Worm (Caenorhabditis elegans) whole organism, young adult: ENCODE data around the gene pot-1.
A peak's percentile ranks its signal among the peaks of the same experiment; 100 is the strongest.

Source experiments
- B0336.3 ChIP-seq: fragments of 200-800 bp; sonication (Bioruptor generic); IDR thresholded peaks from 2 replicates; pipeline ENCODE4 v1.3.6; 2022; ENCODE audit warnings: missing genetic modification characterization, missing compliant biosample characterization
- C17E4.6 ChIP-seq: fragments of 200-800 bp; sonication (Bioruptor generic); IDR thresholded peaks from 2 replicates; pipeline ENCODE4 v1.3.6; 2022; ENCODE audit warnings: missing genetic modification reagents, missing genetic modification characterization, missing compliant biosample characterization
- D2030.7 ChIP-seq: fragments of 200-800 bp; sonication (Bioruptor generic); IDR thresholded peaks from 2 replicates; pipeline ENCODE4 v1.3.6; 2022; ENCODE audit warnings: missing genetic modification reagents, missing genetic modification characterization, missing compliant biosample characterization
- F33H1.4 ChIP-seq: fragments of 200-800 bp; sonication (Bioruptor generic); IDR thresholded peaks from 2 replicates; pipeline ENCODE4 v1.3.6; 2022; ENCODE audit warnings: missing genetic modification reagents, missing genetic modification characterization, missing compliant biosample characterization
- F37B4.10 ChIP-seq: fragments of 200-800 bp; sonication (Bioruptor generic); IDR thresholded peaks from 2 replicates; pipeline ENCODE4 v1.3.6; 2022; ENCODE audit warnings: missing genetic modification characterization, missing compliant biosample characterization
- F39B2.1 ChIP-seq: fragments of 200-800 bp; sonication (Bioruptor generic); IDR thresholded peaks from 2 replicates; pipeline ENCODE4 v1.3.6; 2022; ENCODE audit warnings: missing genetic modification reagents, missing genetic modification characterization, missing compliant biosample characterization
- F52B5.7 ChIP-seq: sonication (generic microtip); optimal IDR thresholded peaks from 2 replicates; lab custom pipeline; 2016; ENCODE audit warnings: mild to moderate bottlenecking, missing genetic modification characterization, missing compliant biosample characterization
- F55B11.4 ChIP-seq: sonication (generic microtip); optimal IDR thresholded peaks from 2 replicates; lab custom pipeline; 2016; ENCODE audit warnings: missing compliant biosample characterization, missing genetic modification characterization, borderline replicate concordance; ENCODE audit not compliant: insufficient read depth
- F57A8.1 ChIP-seq: fragments of 200-800 bp; sonication (Bioruptor generic); optimal IDR thresholded peaks from 2 replicates; lab custom pipeline; 2018; ENCODE audit warnings: mild to moderate bottlenecking, missing genetic modification characterization, moderate library complexity, missing compliant biosample characterization
- K11D2.4 ChIP-seq: fragments of 200-800 bp; sonication (Bioruptor generic); IDR thresholded peaks from 2 replicates; pipeline ENCODE4 v1.3.6; 2022; ENCODE audit warnings: missing genetic modification reagents, missing genetic modification characterization, missing compliant biosample characterization
- K12H6.12 ChIP-seq: fragments of 200-800 bp; sonication (Bioruptor generic); optimal IDR thresholded peaks from 2 replicates; lab custom pipeline; 2018; ENCODE audit warnings: mild to moderate bottlenecking, missing genetic modification characterization, missing compliant biosample characterization
- T26A5.8 ChIP-seq: sonication (generic microtip); optimal IDR thresholded peaks from 2 replicates; lab custom pipeline; 2016; ENCODE audit warnings: missing genetic modification characterization, missing compliant biosample characterization
- Y79H2A.3 ChIP-seq: fragments of 200-800 bp; sonication (Bioruptor generic); conservative IDR thresholded peaks from 2 replicates; pipeline ENCODE4 v1.3.6; 2022; ENCODE audit warnings: missing genetic modification reagents, missing genetic modification characterization, missing compliant biosample characterization
- akir-1 ChIP-seq: fragments of 200-800 bp; sonication (Bioruptor generic); optimal IDR thresholded peaks from 2 replicates; lab custom pipeline; 2018; ENCODE audit warnings: mild to moderate bottlenecking, missing genetic modification characterization, moderate library complexity, missing compliant biosample characterization
- atf-7 ChIP-seq: sonication (generic microtip); optimal IDR thresholded peaks from 2 replicates; lab custom pipeline; 2017; ENCODE audit warnings: mild to moderate bottlenecking, missing genetic modification characterization, missing compliant biosample characterization
- attf-3 ChIP-seq: fragments of 200-800 bp; sonication (Bioruptor generic); conservative IDR thresholded peaks from 2 replicates; pipeline ENCODE4 v1.3.6; 2022; ENCODE audit warnings: missing genetic modification reagents, missing genetic modification characterization, missing compliant biosample characterization
- attf-5 ChIP-seq: fragments of 200-800 bp; sonication (Bioruptor generic); optimal IDR thresholded peaks from 2 replicates; lab custom pipeline; 2018; ENCODE audit warnings: mild to moderate bottlenecking, missing genetic modification characterization, missing compliant biosample characterization
- cebp-1 ChIP-seq, 2 experiments: fragments of 200-800 bp in 1 of 2; sonication (Bioruptor generic) in 1 of 2; sonication (generic microtip) in 1 of 2; IDR thresholded peaks in 1 of 2; optimal IDR thresholded peaks in 1 of 2; 2 replicates each; pipeline versions ENCODE4 v1.3.6 to Lab custom; 2017 to 2022; ENCODE audit warnings: missing compliant biosample characterization in 2 of 2, missing genetic modification characterization in 2 of 2, mild to moderate bottlenecking in 1 of 2, missing genetic modification reagents in 1 of 2, moderate library complexity in 1 of 2
- ceh-100 ChIP-seq: fragments of 200-800 bp; sonication (Bioruptor generic); IDR thresholded peaks from 2 replicates; pipeline ENCODE4 v1.3.6; 2022; ENCODE audit warnings: missing genetic modification reagents, missing genetic modification characterization, missing compliant biosample characterization
- ceh-40 ChIP-seq: fragments of 200-800 bp; sonication (Bioruptor generic); IDR thresholded peaks from 2 replicates; pipeline ENCODE4 v1.3.6; 2022; ENCODE audit warnings: missing genetic modification characterization, missing compliant biosample characterization
- ceh-91 ChIP-seq: fragments of 200-800 bp; sonication (Bioruptor generic); IDR thresholded peaks from 2 replicates; pipeline ENCODE4 v1.3.6; 2022; ENCODE audit warnings: missing genetic modification reagents, missing genetic modification characterization, missing compliant biosample characterization
- dpff-1 ChIP-seq: sonication (generic microtip); optimal IDR thresholded peaks from 2 replicates; lab custom pipeline; 2017; ENCODE audit warnings: mild to moderate bottlenecking, missing genetic modification characterization, missing compliant biosample characterization
- efl-1 ChIP-seq: fragments of 150-350 bp; optimal IDR thresholded peaks from 2 replicates; lab custom pipeline; 2014; ENCODE audit warnings: missing biosample characterization, missing genetic modification reagents, missing genetic modification characterization
- egl-44 ChIP-seq: fragments of 200-800 bp; sonication (Bioruptor generic); IDR thresholded peaks from 2 replicates; pipeline ENCODE4 v1.3.6; 2022; ENCODE audit warnings: missing genetic modification reagents, missing genetic modification characterization, missing compliant biosample characterization
- ets-4 ChIP-seq: fragments of 200-800 bp; sonication (Bioruptor generic); optimal IDR thresholded peaks from 2 replicates; lab custom pipeline; 2018; ENCODE audit warnings: mild to moderate bottlenecking, missing genetic modification characterization, missing compliant biosample characterization
- hlh-12 ChIP-seq: sonication (generic microtip); optimal IDR thresholded peaks from 2 replicates; lab custom pipeline; 2016; ENCODE audit warnings: missing genetic modification characterization, missing compliant biosample characterization
- hmg-1.2 ChIP-seq: fragments of 200-800 bp; sonication (Bioruptor generic); IDR thresholded peaks from 2 replicates; pipeline ENCODE4 v1.3.6; 2022; ENCODE audit warnings: missing genetic modification reagents, missing genetic modification characterization, missing compliant biosample characterization
- hrde-1 ChIP-seq: sonication (generic microtip); optimal IDR thresholded peaks from 2 replicates; lab custom pipeline; 2016; ENCODE audit warnings: missing genetic modification characterization, mild to moderate bottlenecking, missing compliant biosample characterization, moderate library complexity, missing genotype, missing genetic modification reagents, borderline replicate concordance
- lsl-1 ChIP-seq: fragments of 200-800 bp; sonication (Bioruptor generic); optimal IDR thresholded peaks from 2 replicates; lab custom pipeline; 2018; ENCODE audit warnings: mild to moderate bottlenecking, missing genetic modification characterization, moderate library complexity, missing compliant biosample characterization
- madf-6 ChIP-seq: fragments of 200-800 bp; sonication (Bioruptor generic); IDR thresholded peaks from 2 replicates; pipeline ENCODE4 v1.3.6; 2022; ENCODE audit warnings: missing genetic modification reagents, missing genetic modification characterization, missing compliant biosample characterization
- mel-28 ChIP-seq: sonication (generic microtip); optimal IDR thresholded peaks from 2 replicates; lab custom pipeline; 2016; ENCODE audit warnings: borderline replicate concordance, mild to moderate bottlenecking, missing genetic modification characterization, missing compliant biosample characterization
- mes-4 ChIP-seq: sonication (generic microtip); optimal IDR thresholded peaks from 2 replicates; lab custom pipeline; 2016; ENCODE audit warnings: missing genotype, missing genetic modification characterization, missing compliant biosample characterization
- nfya-2 ChIP-seq: fragments of 200-800 bp; sonication (Bioruptor generic); IDR thresholded peaks from 2 replicates; pipeline ENCODE4 v1.3.6; 2022; ENCODE audit warnings: missing genetic modification reagents, missing genetic modification characterization, missing compliant biosample characterization
- nfyb-1 ChIP-seq: fragments of 200-800 bp; sonication (Bioruptor generic); IDR thresholded peaks from 2 replicates; pipeline ENCODE4 v1.3.6; 2022; ENCODE audit warnings: missing genetic modification reagents, missing genetic modification characterization, missing compliant biosample characterization
- nhr-120 ChIP-seq: fragments of 200-800 bp; sonication (Bioruptor generic); IDR thresholded peaks from 2 replicates; pipeline ENCODE4 v1.3.6; 2022; ENCODE audit warnings: missing genetic modification characterization, missing compliant biosample characterization
- rcor-1 ChIP-seq: fragments of 200-800 bp; sonication (Bioruptor generic); IDR thresholded peaks from 2 replicates; pipeline ENCODE4 v1.3.6; 2022; ENCODE audit warnings: missing genetic modification reagents, missing genetic modification characterization, missing compliant biosample characterization
- sea-2 ChIP-seq: fragments of 200-800 bp; sonication (Bioruptor generic); IDR thresholded peaks from 2 replicates; pipeline ENCODE4 v1.3.6; 2022; ENCODE audit warnings: missing genetic modification characterization, missing compliant biosample characterization
- snpc-1.1 ChIP-seq: sonication (generic microtip); optimal IDR thresholded peaks from 2 replicates; lab custom pipeline; 2017; ENCODE audit warnings: missing genetic modification characterization, mild to moderate bottlenecking, missing compliant biosample characterization, antibody characterized with exemption, moderate library complexity, missing genotype, missing genetic modification reagents; ENCODE audit not compliant: insufficient read depth
- snpc-3.4 ChIP-seq: sonication (generic microtip); optimal IDR thresholded peaks from 2 replicates; lab custom pipeline; 2017; ENCODE audit warnings: missing genetic modification characterization, mild to moderate bottlenecking, missing compliant biosample characterization, antibody characterized with exemption, moderate library complexity, missing genotype, missing genetic modification reagents
- tbx-9 ChIP-seq: sonication (generic microtip); optimal IDR thresholded peaks from 2 replicates; lab custom pipeline; 2016; ENCODE audit warnings: borderline replicate concordance, missing genetic modification characterization, inconsistent platforms, missing compliant biosample characterization
- unc-62 ChIP-seq: fragments of 150-350 bp; optimal IDR thresholded peaks from 2 replicates; lab custom pipeline; 2014; ENCODE audit warnings: missing biosample characterization, missing genetic modification reagents, missing genetic modification characterization
- zim-3 ChIP-seq: sonication (generic microtip); optimal IDR thresholded peaks from 2 replicates; lab custom pipeline; 2017; ENCODE audit warnings: mild to moderate bottlenecking, missing genetic modification characterization, moderate library complexity, missing compliant biosample characterization
- ztf-26 ChIP-seq: sonication (generic microtip); optimal IDR thresholded peaks from 2 replicates; lab custom pipeline; 2017; ENCODE audit warnings: missing genetic modification characterization, missing compliant biosample characterization
- ztf-28 ChIP-seq: fragments of 200-800 bp; sonication (Bioruptor generic); IDR thresholded peaks from 2 replicates; pipeline ENCODE4 v1.3.6; 2022; ENCODE audit warnings: missing genetic modification reagents, missing genetic modification characterization, missing compliant biosample characterization
- ztf-3 ChIP-seq: fragments of 200-800 bp; sonication (Bioruptor generic); optimal IDR thresholded peaks from 2 replicates; lab custom pipeline; 2018; ENCODE audit warnings: mild to moderate bottlenecking, missing genetic modification characterization, missing compliant biosample characterization

pot-1 gene

ce11 chrIII:7165816-7166229 is 32.3 kb upstream of the pot-1 start (continued):
- TF ChIP-seq ceh-100: no peak
- TF ChIP-seq akir-1 (GFP tag; lab: Kevin White, UChicago): no peak
- TF ChIP-seq Y79H2A.3 (GFP tag; lab: Robert Waterston, UW): no peak
- TF ChIP-seq F57A8.1: no peak
- no peak for TF ChIP-seq zim-3
- no peak; the same call in 1 of the 2 replicates for TF ChIP-seq hmg-1.2 (GFP tag; lab: Robert Waterston, UW)
- TF ChIP-seq F37B4.10 (GFP tag; lab: Robert Waterston, UW): no peak
- no peak for TF ChIP-seq snpc-1.1 (tag; lab: Kevin White, UChicago)
- TF ChIP-seq dpff-1 (tag; lab: Kevin White, UChicago): no peak
- TF ChIP-seq sea-2 (GFP tag; lab: Robert Waterston, UW): no peak
- TF ChIP-seq mel-28 (tag; lab: Kevin White, UChicago): no peak
- TF ChIP-seq ztf-28 (GFP tag; lab: Robert Waterston, UW): no peak
- TF ChIP-seq hlh-12 (tag; lab: Kevin White, UChicago): no peak
- peak; percentile 27 for TF ChIP-seq K12H6.12 (tag; lab: Kevin White, UChicago)
- peak; percentile 92 for TF ChIP-seq attf-5 (GFP tag; lab: Kevin White, UChicago)
- no peak for TF ChIP-seq F39B2.1 (GFP tag; lab: Robert Waterston, UW)
- no peak for TF ChIP-seq F55B11.4 (tag; lab: Kevin White, UChicago)
- peak; percentile 1 for TF ChIP-seq efl-1
- no peak for TF ChIP-seq madf-6 (GFP tag; lab: Robert Waterston, UW)
- TF ChIP-seq ztf-3: no peak
- TF ChIP-seq nfya-2: no peak
- TF ChIP-seq attf-3 (GFP tag; lab: Robert Waterston, UW): no peak
- TF ChIP-seq T26A5.8 (tag; lab: Kevin White, UChicago): no peak
- peak; percentile 42 for TF ChIP-seq atf-7 (tag; lab: Kevin White, UChicago)
- TF ChIP-seq mes-4 (tag; lab: Kevin White, UChicago): no peak
- no peak for TF ChIP-seq ztf-26
- no peak for TF ChIP-seq F52B5.7

- TF ChIP-seq snpc-3.4 (tag; lab: Kevin White, UChicago): peak; percentile 44
- TF ChIP-seq D2030.7 (GFP tag; lab: Robert Waterston, UW): no peak
- peak; percentile 80 for TF ChIP-seq lsl-1 (GFP tag; lab: Kevin White, UChicago)
- peak; percentile 36; the same call in 1 of the 2 replicates for TF ChIP-seq F33H1.4 (GFP tag; lab: Robert Waterston, UW)
- TF ChIP-seq nhr-120 (GFP tag; lab: Robert Waterston, UW): no peak
- TF ChIP-seq efl-1: peak; percentile 70
- no peak for TF ChIP-seq hlh-12 (tag; lab: Kevin White, UChicago)
- TF ChIP-seq hmg-1.2 (GFP tag; lab: Robert Waterston, UW): peak; percentile 10; the same call in 1 of the 2 replicates
- TF ChIP-seq ceh-40 (GFP tag; lab: Robert Waterston, UW): no peak
- TF ChIP-seq ceh-91 (GFP tag; lab: Robert Waterston, UW): peak; percentile 34; the same call in 1 of the 2 replicates
Measured at ce11 chrIII:7165276-7165675, 31.8 kb upstream of the pot-1 start.

ce11 chrIII:7162065-7162762 is 28.7 kb upstream of the pot-1 start, which contains the start of the genes syf-2 and K04G7.1:
Gene syf-2 (minus strand): TSS chrIII:7162115.
Gene K04G7.1 (plus strand): TSS chrIII:7162712.
- TF ChIP-seq nfyb-1 (GFP tag; lab: Robert Waterston, UW): peak; percentile 89
- no peak for TF ChIP-seq ets-4 (GFP tag; lab: Kevin White, UChicago)
- peak; percentile 4 for TF ChIP-seq hrde-1 (tag; lab: Kevin White, UChicago)
- peak; percentile 69 for TF ChIP-seq cebp-1 (GFP tag; IDR thresholded peaks at IDR 0.05; lab: Robert Waterston, UW)
- peak; percentile 87 for TF ChIP-seq cebp-1 (tag; optimal IDR thresholded peaks at IDR 0.05; lab: Kevin White, UChicago)
- peak; percentile 60; the same call in 1 of the 2 replicates for TF ChIP-seq K11D2.4 (GFP tag; lab: Robert Waterston, UW)
- no peak for TF ChIP-seq tbx-9 (tag; lab: Kevin White, UChicago)
- no peak for TF ChIP-seq egl-44
- TF ChIP-seq rcor-1: peak; percentile 88
- peak; percentile 20 for TF ChIP-seq unc-62 (GFP tag; lab: Kevin White, UChicago)
- TF ChIP-seq B0336.3 (GFP tag; lab: Robert Waterston, UW): peak; percentile 78
- TF ChIP-seq hmg-1.2 (GFP tag; lab: Robert Waterston, UW): peak; percentile 73
- TF ChIP-seq C17E4.6 (GFP tag; lab: Robert Waterston, UW): peak; percentile 89
- peak; percentile 82 for TF ChIP-seq efl-1
- peak; percentile 52 for TF ChIP-seq snpc-3.4 (tag; lab: Kevin White, UChicago)
